Worm (Caenorhabditis elegans) whole organism, midembryonic: Measurements from ENCODE around the gene F01D5.7.

Experiments
- cog-1 ChIP-seq: sonication (generic microtip); optimal IDR thresholded peaks from 2 replicates; lab custom pipeline; 2016; ENCODE audit warnings: missing genetic modification characterization, missing compliant biosample characterization
- flt-1 ChIP-seq: fragments of 200-800 bp; sonication (Bioruptor generic); IDR thresholded peaks from 2 replicates; pipeline ENCODE4 v1.3.6; 2022; ENCODE audit warnings: missing genetic modification characterization, missing compliant biosample characterization
- ref-1 ChIP-seq: fragments of 200-800 bp; sonication (Bioruptor generic); conservative IDR thresholded peaks from 2 replicates; pipeline ENCODE4 v1.3.6; 2022; ENCODE audit warnings: missing genetic modification reagents, missing genetic modification characterization, missing compliant biosample characterization
- tab-1 ChIP-seq: fragments of 200-800 bp; sonication (Bioruptor generic); IDR thresholded peaks from 2 replicates; pipeline ENCODE4 v1.3.6; 2022; ENCODE audit warnings: missing genetic modification characterization, missing compliant biosample characterization
- ztf-23 ChIP-seq: fragments of 200-800 bp; sonication (Bioruptor generic); IDR thresholded peaks from 2 replicates; pipeline ENCODE4 v1.3.6; 2022; ENCODE audit warnings: missing genetic modification reagents, missing genetic modification characterization, missing compliant biosample characterization

ce11 chrII:14018887-14019286 is 10.4 kb downstream of the F01D5.7 start:
- TF ChIP-seq ref-1: no peak
- TF ChIP-seq flt-1: no peak
- no peak for TF ChIP-seq tab-1 (GFP tag; lab: Robert Waterston, UW)
- no peak for TF ChIP-seq cog-1
- TF ChIP-seq ztf-23 (GFP tag; lab: Robert Waterston, UW): no peak
